Fruit fly (Drosophila melanogaster): Measurements from ENCODE around the gene dnk.

dnk gene

dm6 chr3R:18990514-18990913 lies 9.7 kb downstream of the dnk start:
- no peak for TF ChIP-seq CG17801 (GFP tag; optimal IDR thresholded peaks at IDR 0.05; ENCODE audit: partially characterized antibody)

dm6 chr3R:18991721-18992120 lies 10.9 kb downstream of the dnk start:
- TF ChIP-seq CG17801 (GFP tag; optimal IDR thresholded peaks at IDR 0.05; ENCODE audit: partially characterized antibody): no peak

DNA sequence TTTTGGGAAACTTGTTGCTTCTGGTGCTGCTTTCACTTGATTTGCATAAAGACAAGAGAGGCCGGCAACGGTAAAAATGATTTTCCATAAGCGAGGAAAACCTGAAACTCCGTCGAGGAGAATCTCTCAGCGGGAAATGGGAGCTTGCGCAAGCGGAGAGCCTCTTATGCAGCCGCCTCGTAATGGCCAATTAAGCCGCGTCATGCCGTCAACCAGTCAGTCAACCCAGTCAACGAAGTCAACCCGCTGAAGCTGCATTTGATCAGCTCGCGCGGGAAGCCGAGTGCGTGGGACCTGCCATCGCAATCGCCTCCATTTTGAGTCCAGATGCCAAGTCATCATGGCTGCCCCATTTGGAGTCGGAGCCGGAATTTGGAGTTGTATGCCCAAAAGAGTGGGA lies 12.4 kb downstream of the dnk start:
- no peak for TF ChIP-seq CG17801 (GFP tag; optimal IDR thresholded peaks at IDR 0.05; ENCODE audit: partially characterized antibody)

- no peak for TF ChIP-seq CG17801 (GFP tag; optimal IDR thresholded peaks at IDR 0.05; ENCODE audit: partially characterized antibody)
Observed at dm6 chr3R:18995556-18996272, 14.9 kb downstream of the dnk start.

DNA sequence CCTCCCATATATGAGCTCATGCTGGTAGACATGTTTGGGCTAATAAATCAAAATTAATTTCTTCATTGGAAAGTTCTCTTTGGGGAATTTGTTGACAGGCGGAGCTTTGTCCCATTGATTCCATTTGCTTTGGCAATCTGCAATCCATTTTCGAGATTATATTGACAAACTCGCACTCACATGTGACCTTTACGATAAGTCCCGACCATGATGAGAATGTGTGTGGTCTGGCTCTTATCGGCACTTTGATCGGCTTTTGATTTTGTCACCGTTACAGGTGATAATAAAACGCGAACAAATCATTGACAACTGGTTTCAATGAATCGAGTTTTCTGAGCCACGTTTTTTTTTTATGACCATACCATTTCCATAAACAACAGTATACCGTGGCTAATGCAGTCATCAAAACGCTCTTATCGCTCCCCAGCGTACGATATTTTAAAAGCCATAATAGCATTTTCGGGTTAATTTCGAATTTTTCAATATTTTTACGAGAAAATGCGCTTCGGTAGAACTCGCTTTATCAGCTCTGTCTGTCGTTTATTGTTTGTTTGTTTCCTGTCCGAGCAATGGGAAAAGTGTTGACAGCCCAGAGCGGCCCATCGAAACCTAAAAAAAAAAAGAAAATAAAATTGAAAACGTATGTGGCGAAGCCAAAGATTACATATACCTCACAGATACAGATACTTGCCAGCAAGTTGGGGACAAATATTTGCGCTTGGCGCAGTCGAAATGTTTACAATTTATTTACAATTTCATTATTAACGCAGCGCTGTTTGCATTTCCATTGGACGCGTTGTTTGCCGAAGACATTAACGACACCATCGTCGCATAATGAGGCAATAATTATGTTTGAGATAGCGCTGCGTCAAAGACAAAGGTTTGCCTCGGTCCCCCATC lies 16.8 kb downstream of the dnk start:
- TF ChIP-seq CG17801 (GFP tag; optimal IDR thresholded peaks at IDR 0.05; ENCODE audit: partially characterized antibody): no peak

dm6 chr3R:18998370-18998769 lies 17.6 kb downstream of the dnk start:
- no peak for TF ChIP-seq CG17801 (GFP tag; optimal IDR thresholded peaks at IDR 0.05; ENCODE audit: partially characterized antibody)

DNA sequence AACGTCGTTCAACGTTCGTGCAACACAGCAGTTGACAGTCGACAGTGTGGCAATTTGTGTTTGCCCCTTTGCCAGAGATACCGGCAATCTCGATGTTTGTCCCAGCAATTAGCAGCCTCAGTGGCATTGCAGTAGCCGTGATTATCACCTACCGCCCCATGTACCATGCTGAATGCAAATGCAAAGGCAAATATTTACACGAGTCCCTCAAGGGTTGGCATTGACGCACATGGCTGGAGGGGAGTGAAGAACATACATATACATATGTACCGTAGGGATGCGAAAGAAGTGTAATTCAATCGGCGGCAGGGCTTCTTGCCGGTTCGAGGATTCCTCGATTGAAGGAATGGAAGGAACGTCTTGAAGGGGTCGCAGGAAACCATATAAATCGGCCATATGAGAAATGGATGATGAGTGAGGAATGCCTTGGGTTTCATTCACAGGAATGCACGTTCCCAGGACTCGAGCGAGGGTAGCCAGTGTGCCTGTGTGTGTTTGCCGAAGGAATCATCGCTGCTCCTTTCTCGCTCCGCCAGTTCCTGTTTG lies 19.2 kb downstream of the dnk start:
- no peak for TF ChIP-seq CG17801 (GFP tag; optimal IDR thresholded peaks at IDR 0.05; ENCODE audit: partially characterized antibody)

- TF ChIP-seq CG17801 (GFP tag; optimal IDR thresholded peaks at IDR 0.05; ENCODE audit: partially characterized antibody): no peak
Observed at dm6 chr3R:19001701-19002100, 20.9 kb downstream of the dnk start.

DNA sequence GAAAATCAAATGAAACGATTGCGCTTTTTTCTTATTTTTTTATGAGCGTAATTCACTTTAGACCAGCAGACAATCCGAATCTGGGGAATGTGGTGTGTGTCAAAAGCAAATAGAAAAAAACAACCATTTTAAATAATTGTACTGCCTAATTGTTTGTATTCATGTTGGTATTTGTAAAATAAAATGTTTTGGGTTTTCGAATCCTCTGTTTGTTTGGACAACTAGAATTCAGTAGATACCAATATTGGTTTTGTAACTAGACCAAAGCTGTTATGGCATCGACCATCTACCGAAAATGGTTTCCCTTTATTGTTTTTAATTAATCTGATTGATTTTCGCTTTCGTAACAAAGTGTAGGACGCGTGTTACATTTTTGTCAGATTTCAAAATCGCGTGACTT lies 30.1 kb downstream of the dnk start:
- TF ChIP-seq CG17801 (GFP tag; optimal IDR thresholded peaks at IDR 0.05; ENCODE audit: partially characterized antibody): no peak

DNA sequence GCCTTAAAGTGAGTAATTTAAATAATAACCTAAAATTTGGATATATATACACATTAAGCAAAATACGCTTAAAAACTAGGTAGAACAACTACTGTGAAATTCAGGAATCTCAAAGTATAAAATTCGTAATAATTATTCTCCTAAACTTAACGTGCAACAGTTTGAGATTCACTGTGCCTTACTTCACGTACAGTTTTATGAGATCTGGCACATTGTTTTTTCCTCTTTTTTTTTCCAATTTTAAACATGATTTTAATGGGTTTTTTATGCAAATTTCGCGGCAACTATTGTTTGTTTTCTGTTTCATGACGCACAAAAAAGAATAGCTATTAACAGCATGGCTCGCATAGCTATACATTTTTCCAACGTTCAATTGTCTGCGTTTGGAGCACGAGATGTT lies 31.1 kb downstream of the dnk start:
- TF ChIP-seq CG17801 (GFP tag; optimal IDR thresholded peaks at IDR 0.05; ENCODE audit: partially characterized antibody): no peak

DNA sequence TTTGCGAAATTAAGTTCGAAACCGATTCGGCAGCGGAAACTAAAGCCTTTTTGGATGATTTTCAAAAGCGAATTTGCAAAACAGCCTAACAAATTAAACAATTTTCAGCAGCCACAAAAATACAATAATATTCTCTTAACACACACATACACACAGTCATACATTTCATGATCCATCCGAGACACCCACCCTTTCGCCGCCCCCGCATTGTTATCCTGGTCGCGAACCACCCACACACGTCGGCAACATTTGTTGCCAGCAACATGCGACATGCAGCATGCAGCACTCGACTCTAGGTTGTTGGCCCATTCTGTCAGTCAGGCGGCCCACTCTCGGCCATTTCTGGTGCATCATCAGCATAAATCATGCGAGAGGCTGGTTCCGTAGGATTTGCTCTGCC lies 33.2 kb downstream of the dnk start:
- TF ChIP-seq CG17801 (GFP tag; optimal IDR thresholded peaks at IDR 0.05; ENCODE audit: partially characterized antibody): no peak

DNA sequence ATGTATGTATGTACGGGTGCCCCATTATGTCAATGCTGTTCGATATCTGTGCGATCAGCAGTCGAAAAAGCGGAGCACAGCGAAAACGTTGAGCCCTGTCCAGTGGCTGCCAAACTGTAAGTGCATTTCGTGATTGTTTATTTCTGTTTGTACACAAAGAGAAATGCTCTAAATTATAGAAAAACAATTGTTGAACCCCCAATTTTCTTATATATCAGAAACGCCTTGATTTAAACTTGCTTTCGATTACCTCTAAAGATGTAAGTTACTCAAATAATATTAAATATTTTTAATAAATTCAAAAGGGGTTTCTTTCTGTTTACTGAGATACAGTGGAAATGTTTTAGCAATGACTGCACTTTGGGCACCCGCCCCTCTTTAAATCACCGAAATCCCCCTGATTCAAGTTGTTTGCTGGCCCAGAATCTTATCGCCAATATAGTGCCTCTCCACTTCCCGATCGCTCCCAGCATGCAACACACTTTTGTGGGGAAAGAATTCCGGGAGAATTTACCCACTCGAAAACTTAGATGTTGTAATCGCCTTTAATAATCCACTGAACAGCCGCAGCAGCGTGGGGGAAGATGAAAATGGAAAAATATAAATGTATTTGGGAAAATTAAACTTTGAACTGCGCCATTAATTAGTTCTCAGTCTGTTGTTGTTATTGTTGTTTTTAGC lies 34.1 kb downstream of the dnk start:
- peak; percentile 69 for TF ChIP-seq CG17801 (GFP tag; optimal IDR thresholded peaks at IDR 0.05; ENCODE audit: partially characterized antibody)

DNA sequence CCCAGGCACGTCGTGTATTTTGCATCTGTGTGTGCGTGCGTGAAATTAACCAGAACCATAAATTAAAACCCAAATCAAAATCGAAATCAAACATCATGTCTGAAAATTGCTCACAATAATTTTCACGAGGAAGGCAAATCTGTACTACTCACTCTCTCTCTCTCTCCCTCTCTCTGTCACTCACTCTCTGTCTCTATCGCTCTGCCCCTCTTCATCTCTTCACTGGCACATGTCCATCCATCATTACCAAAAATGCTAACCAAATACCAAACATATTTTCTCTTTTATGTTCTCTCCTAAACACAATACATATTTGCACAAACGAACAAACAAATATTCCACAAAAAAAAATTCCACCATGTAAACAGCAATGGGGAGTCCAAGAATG lies 34.6 kb downstream of the dnk start:
- no peak for TF ChIP-seq CG17801 (GFP tag; optimal IDR thresholded peaks at IDR 0.05; ENCODE audit: partially characterized antibody)

DNA sequence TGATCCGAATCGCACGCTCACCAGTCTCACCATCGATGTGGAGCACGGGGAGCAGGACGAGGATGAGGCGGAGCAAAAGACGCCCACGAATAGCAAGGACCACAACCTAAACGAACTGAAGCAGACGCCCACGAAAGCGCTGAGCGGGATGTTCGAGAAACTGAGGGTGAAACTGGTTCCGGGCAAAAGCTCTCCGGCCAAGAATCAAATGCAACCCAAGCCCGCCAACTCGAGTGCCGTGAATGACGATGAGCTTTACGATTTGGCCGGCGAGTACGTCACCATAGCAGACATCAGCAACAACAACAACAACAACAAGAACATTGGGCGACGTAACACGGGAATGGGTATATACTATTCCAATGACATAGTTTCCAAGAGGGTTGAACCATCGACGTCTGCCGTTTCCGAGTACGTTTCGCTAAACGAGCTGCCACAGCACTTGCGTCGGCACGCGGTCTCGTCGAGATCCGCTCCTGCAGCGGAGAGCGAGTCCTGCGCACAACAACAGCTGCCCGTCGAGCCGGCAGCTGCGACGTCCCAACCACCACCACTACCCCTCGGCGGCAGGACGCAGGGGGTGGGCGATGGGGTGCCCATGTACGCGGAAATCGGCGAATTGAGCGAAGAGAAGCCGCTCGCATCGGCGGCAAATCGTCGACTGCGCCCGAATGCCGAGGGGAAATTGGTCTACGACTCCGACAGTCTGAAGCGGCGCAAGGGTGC lies 36.7 kb downstream of the dnk start:
- TF ChIP-seq CG17801 (GFP tag; optimal IDR thresholded peaks at IDR 0.05; ENCODE audit: partially characterized antibody): no peak

- TF ChIP-seq CG17801 (GFP tag; optimal IDR thresholded peaks at IDR 0.05; ENCODE audit: partially characterized antibody): no peak
Observed at dm6 chr3R:19023862-19024261, 43.1 kb downstream of the dnk start, which contains the start of the genes CG6005 and CG14286. CG6005 (minus strand) TSS chr3R:19024030. CG14286 (plus strand) TSS chr3R:19024092.
